Worm (Caenorhabditis elegans) whole organism, L3 larva: Measurements from ENCODE around the gene C54F6.5.

Source experiments
- R02D3.7 ChIP-seq: fragments of 150-350 bp; optimal IDR thresholded peaks from 2 replicates; lab custom pipeline; 2014; ENCODE audit warnings: missing biosample characterization, missing genetic modification characterization
- aly-2 ChIP-seq: fragments of 150-350 bp; optimal IDR thresholded peaks from 2 replicates; lab custom pipeline; 2014; ENCODE audit warnings: missing biosample characterization, missing genetic modification characterization
- fos-1 ChIP-seq: fragments of 150-350 bp; optimal IDR thresholded peaks from 2 replicates; lab custom pipeline; 2014; ENCODE audit warnings: missing biosample characterization, missing genetic modification characterization
- mml-1 ChIP-seq: fragments of 150-350 bp; sonication (generic microtip); optimal IDR thresholded peaks from 3 replicates; lab custom pipeline; 2014; ENCODE audit warnings: missing biosample characterization, missing genetic modification characterization
- nhr-11 ChIP-seq: fragments of 150-350 bp; optimal IDR thresholded peaks from 2 replicates; lab custom pipeline; 2014; ENCODE audit warnings: missing biosample characterization, missing genetic modification characterization
- nhr-237 ChIP-seq: fragments of 150-350 bp; optimal IDR thresholded peaks from 2 replicates; lab custom pipeline; 2014; ENCODE audit warnings: missing biosample characterization, missing genetic modification characterization
- nhr-28 ChIP-seq: fragments of 150-350 bp; optimal IDR thresholded peaks from 2 replicates; lab custom pipeline; 2014; ENCODE audit warnings: missing biosample characterization, missing genetic modification characterization
- nhr-76 ChIP-seq: fragments of 150-350 bp; sonication (generic microtip); optimal IDR thresholded peaks from 5 replicates; lab custom pipeline; 2014; ENCODE audit warnings: missing biosample characterization, missing genetic modification characterization
- nhr-77 ChIP-seq: fragments of 150-350 bp; optimal IDR thresholded peaks from 2 replicates; lab custom pipeline; 2014; ENCODE audit warnings: missing biosample characterization, missing genetic modification characterization
- snpc-4 ChIP-seq: fragments of 150-350 bp; optimal IDR thresholded peaks from 2 replicates; lab custom pipeline; 2014; ENCODE audit warnings: missing biosample characterization, missing genetic modification characterization
- tbx-2 ChIP-seq: sonication (generic microtip); optimal IDR thresholded peaks from 2 replicates; lab custom pipeline; 2016; ENCODE audit warnings: mild to moderate bottlenecking, missing genetic modification characterization, missing compliant biosample characterization
- unc-62 ChIP-seq: fragments of 150-350 bp; sonication (generic microtip); optimal IDR thresholded peaks from 4 replicates; lab custom pipeline; 2014; ENCODE audit warnings: missing biosample characterization, missing genetic modification reagents, missing genetic modification characterization
- zag-1 ChIP-seq: fragments of 150-350 bp; optimal IDR thresholded peaks from 2 replicates; lab custom pipeline; 2014; ENCODE audit warnings: missing biosample characterization, missing genetic modification characterization
- ztf-11 ChIP-seq: fragments of 150-350 bp; optimal IDR thresholded peaks from 2 replicates; lab custom pipeline; 2014; ENCODE audit warnings: missing biosample characterization, missing genetic modification characterization

- TF ChIP-seq ztf-11 (tag; lab: Kevin White, UChicago) (no peak), zag-1 (tag; lab: Kevin White, UChicago) (no peak), tbx-2 (tag; lab: Kevin White, UChicago) (no peak), nhr-28 (tag; lab: Kevin White, UChicago) (no peak), mml-1 (tag; lab: Kevin White, UChicago) (no peak), R02D3.7 (tag; lab: Kevin White, UChicago) (no peak), unc-62 (GFP tag; lab: Kevin White, UChicago) (no peak), nhr-77 (tag; lab: Kevin White, UChicago) (no peak), nhr-237 (tag; lab: Kevin White, UChicago) (no peak), snpc-4 (tag; lab: Kevin White, UChicago) (no peak), fos-1 (no peak), aly-2 (tag; lab: Kevin White, UChicago) (no peak), nhr-11 (no peak), nhr-76 (tag; lab: Kevin White, UChicago) (no peak)
Measured at ce11 chrV:7555875-7556274, 27.0 kb downstream of the C54F6.5 start.
